Worm (Caenorhabditis elegans) whole organism, L4 larva: ENCODE measurements around the gene K03A11.4.

Source experiments
- F10B5.3 ChIP-seq: sonication (generic microtip); optimal IDR thresholded peaks from 2 replicates; lab custom pipeline; 2016; ENCODE audit warnings: mild to moderate bottlenecking, missing genetic modification characterization, missing compliant biosample characterization
- F37D6.2 ChIP-seq: sonication (generic microtip); optimal IDR thresholded peaks from 2 replicates; lab custom pipeline; 2016; ENCODE audit warnings: mild to moderate bottlenecking, missing genetic modification characterization, missing compliant biosample characterization
- F49E8.2 ChIP-seq: sonication (generic microtip); optimal IDR thresholded peaks from 2 replicates; lab custom pipeline; 2016; ENCODE audit warnings: missing compliant biosample characterization, mild to moderate bottlenecking, missing genetic modification characterization, borderline replicate concordance
- R02D3.7 ChIP-seq: fragments of 150-350 bp; sonication (generic microtip); optimal IDR thresholded peaks from 3 replicates; lab custom pipeline; 2014; ENCODE audit warnings: missing biosample characterization, missing genetic modification characterization
- Y48G9A.11 ChIP-seq: fragments of 200-800 bp; sonication (Bioruptor generic); IDR thresholded peaks from 2 replicates; pipeline ENCODE4 v1.3.6; 2022; ENCODE audit warnings: missing genetic modification reagents, missing genetic modification characterization, missing compliant biosample characterization
- ZK337.2 ChIP-seq: fragments of 200-800 bp; sonication (Bioruptor generic); IDR thresholded peaks from 2 replicates; pipeline ENCODE4 v1.3.6; 2022; ENCODE audit warnings: missing genetic modification reagents, missing genetic modification characterization, missing compliant biosample characterization
- aha-1 ChIP-seq: fragments of 150-350 bp; peaks from one replicate; lab custom pipeline; 2014; ENCODE audit warnings: missing biosample characterization, missing genetic modification characterization
- aly-2 ChIP-seq: sonication (generic microtip); optimal IDR thresholded peaks from 2 replicates; lab custom pipeline; 2018; ENCODE audit warnings: missing biosample characterization, missing genetic modification characterization
- ceh-32 ChIP-seq: sonication (generic microtip); optimal IDR thresholded peaks from 2 replicates; lab custom pipeline; 2016; ENCODE audit warnings: mild to moderate bottlenecking, missing genetic modification characterization, missing compliant biosample characterization; ENCODE audit not compliant: poor library complexity
- ceh-44 ChIP-seq: fragments of 200-800 bp; sonication (Bioruptor generic); IDR thresholded peaks from 2 replicates; pipeline ENCODE4 v1.3.6; 2022; ENCODE audit warnings: missing genetic modification reagents, missing genetic modification characterization, missing compliant biosample characterization
- ceh-62 ChIP-seq: sonication (generic microtip); optimal IDR thresholded peaks from 2 replicates; lab custom pipeline; 2017; ENCODE audit warnings: missing biosample characterization, missing genetic modification characterization
- cey-2 ChIP-seq: sonication (generic microtip); optimal IDR thresholded peaks from 3 replicates; lab custom pipeline; 2017; ENCODE audit warnings: missing genetic modification characterization, mild to moderate bottlenecking, missing compliant biosample characterization, antibody characterized with exemption, borderline replicate concordance; ENCODE audit not compliant: insufficient read depth
- ctbp-1 ChIP-seq: fragments of 200-800 bp; sonication (Bioruptor generic); IDR thresholded peaks from 2 replicates; pipeline ENCODE4 v1.3.6; 2022; ENCODE audit warnings: missing genetic modification reagents, missing genetic modification characterization, missing compliant biosample characterization
- dmd-8 ChIP-seq: fragments of 200-800 bp; sonication (Bioruptor generic); IDR thresholded peaks from 2 replicates; pipeline ENCODE4 v1.3.6; 2022; ENCODE audit warnings: missing genetic modification characterization, missing compliant biosample characterization
- duxl-1 ChIP-seq: sonication (generic microtip); optimal IDR thresholded peaks from 2 replicates; lab custom pipeline; 2016; ENCODE audit warnings: mild to moderate bottlenecking, missing genetic modification characterization, moderate library complexity, missing compliant biosample characterization; ENCODE audit not compliant: poor library complexity
- dve-1 ChIP-seq: sonication (generic microtip); optimal IDR thresholded peaks from 2 replicates; lab custom pipeline; 2017; ENCODE audit warnings: antibody characterized with exemption, mild to moderate bottlenecking, missing genetic modification characterization, missing compliant biosample characterization; ENCODE audit not compliant: insufficient read depth
- egl-43 ChIP-seq: fragments of 200-800 bp; sonication (Bioruptor generic); IDR thresholded peaks from 2 replicates; pipeline ENCODE4 v1.3.6; 2022; ENCODE audit warnings: missing genetic modification reagents, missing genetic modification characterization, missing compliant biosample characterization
- hlh-11 ChIP-seq: fragments of 200-800 bp; sonication (Bioruptor generic); optimal IDR thresholded peaks from 2 replicates; lab custom pipeline; 2018; ENCODE audit warnings: mild to moderate bottlenecking, missing genetic modification characterization, missing compliant biosample characterization
- jun-1 ChIP-seq: fragments of 150-350 bp; optimal IDR thresholded peaks from 2 replicates; lab custom pipeline; 2014; ENCODE audit warnings: missing biosample characterization, missing genetic modification reagents, missing genetic modification characterization
- lin-1 ChIP-seq: fragments of 200-800 bp; sonication (Bioruptor generic); IDR thresholded peaks from 2 replicates; pipeline ENCODE4 v1.3.6; 2022; ENCODE audit warnings: missing genetic modification reagents, missing genetic modification characterization, missing compliant biosample characterization
- lin-13 ChIP-seq: fragments of 150-350 bp; optimal IDR thresholded peaks from 2 replicates; lab custom pipeline; 2014; ENCODE audit warnings: missing biosample characterization, missing genetic modification reagents, missing genetic modification characterization
- lin-15B ChIP-seq: fragments of 150-350 bp; sonication (generic microtip); optimal IDR thresholded peaks from 3 replicates; lab custom pipeline; 2014; ENCODE audit warnings: missing biosample characterization, missing genetic modification characterization
- lin-39 ChIP-seq: fragments of 150-350 bp; optimal IDR thresholded peaks from 2 replicates; lab custom pipeline; 2014; ENCODE audit warnings: missing biosample characterization, missing genetic modification reagents, missing genetic modification characterization
- lir-3 ChIP-seq: sonication (generic microtip); optimal IDR thresholded peaks from 2 replicates; lab custom pipeline; 2016; ENCODE audit warnings: mild to moderate bottlenecking, missing genetic modification characterization, missing compliant biosample characterization
- madf-5 ChIP-seq, 2 experiments: fragments of 200-800 bp; sonication (Bioruptor generic); IDR thresholded peaks; 2 replicates each; pipeline ENCODE4 v1.3.6; 2022; ENCODE audit warnings: missing compliant biosample characterization in 2 of 2, missing genetic modification characterization in 2 of 2
- madf-9 ChIP-seq: fragments of 200-800 bp; sonication (Bioruptor generic); conservative IDR thresholded peaks from 2 replicates; pipeline ENCODE4 v1.3.6; 2022; ENCODE audit warnings: missing genetic modification reagents, missing genetic modification characterization, missing compliant biosample characterization
- mes-2 ChIP-seq: sonication (generic microtip); optimal IDR thresholded peaks from 2 replicates; lab custom pipeline; 2016; ENCODE audit warnings: missing genotype, mild to moderate bottlenecking, missing genetic modification characterization, missing compliant biosample characterization; ENCODE audit not compliant: poor library complexity, severe bottlenecking
- nhr-10 ChIP-seq: fragments of 150-350 bp; optimal IDR thresholded peaks from 2 replicates; lab custom pipeline; 2014; ENCODE audit warnings: missing biosample characterization, missing genetic modification characterization
- nhr-11 ChIP-seq: fragments of 150-350 bp; optimal IDR thresholded peaks from 2 replicates; lab custom pipeline; 2014; ENCODE audit warnings: missing biosample characterization, missing genetic modification characterization
- nhr-111 ChIP-seq: fragments of 200-800 bp; sonication (Bioruptor generic); optimal IDR thresholded peaks from 2 replicates; lab custom pipeline; 2018; ENCODE audit warnings: mild to moderate bottlenecking, missing genetic modification characterization, missing compliant biosample characterization
- nhr-48 ChIP-seq: sonication (generic microtip); optimal IDR thresholded peaks from 2 replicates; lab custom pipeline; 2016; ENCODE audit warnings: mild to moderate bottlenecking, missing genetic modification characterization, missing compliant biosample characterization
- nhr-77 ChIP-seq: fragments of 150-350 bp; optimal IDR thresholded peaks from 2 replicates; lab custom pipeline; 2014; ENCODE audit warnings: missing biosample characterization, missing genetic modification characterization
- rbr-2 ChIP-seq: sonication (generic microtip); optimal IDR thresholded peaks from 2 replicates; lab custom pipeline; 2016; ENCODE audit warnings: missing genotype, missing genetic modification characterization, missing compliant biosample characterization
- sdz-12 ChIP-seq: fragments of 200-800 bp; sonication (Bioruptor generic); optimal IDR thresholded peaks from 2 replicates; lab custom pipeline; 2018; ENCODE audit warnings: mild to moderate bottlenecking, missing genetic modification characterization, missing compliant biosample characterization
- set-16 ChIP-seq: fragments of 200-800 bp; sonication (Bioruptor generic); IDR thresholded peaks from 2 replicates; pipeline ENCODE4 v1.3.6; 2022; ENCODE audit warnings: missing genetic modification reagents, missing genetic modification characterization, missing compliant biosample characterization
- tag-97 ChIP-seq: fragments of 200-800 bp; sonication (Bioruptor generic); IDR thresholded peaks from 2 replicates; pipeline ENCODE4 v1.3.6; 2022; ENCODE audit warnings: missing genetic modification characterization, missing compliant biosample characterization
- unc-62 ChIP-seq, 3 experiments: fragments of 150-350 bp in 1 of 3; sonication (generic microtip); optimal IDR thresholded peaks in 2 of 3; peaks in 1 of 3; 1 replicate in 1 of 3; 2 replicates in 2 of 3; lab custom pipeline; 2014 to 2017; ENCODE audit warnings: missing biosample characterization in 3 of 3, missing genetic modification characterization in 3 of 3, missing genetic modification reagents in 3 of 3, missing genotype in 1 of 3
- vab-7 ChIP-seq: fragments of 200-800 bp; sonication (Bioruptor generic); IDR thresholded peaks from 2 replicates; pipeline ENCODE4 v1.3.6; 2022; ENCODE audit warnings: missing genetic modification reagents, missing genetic modification characterization, missing compliant biosample characterization
- zfp-2 ChIP-seq: sonication (generic microtip); optimal IDR thresholded peaks from 2 replicates; lab custom pipeline; 2016; ENCODE audit warnings: mild to moderate bottlenecking, missing genetic modification characterization, missing compliant biosample characterization
- zfp-3 ChIP-seq: fragments of 200-800 bp; sonication (Bioruptor generic); conservative IDR thresholded peaks from 2 replicates; pipeline ENCODE4 v1.3.6; 2022; ENCODE audit warnings: missing genetic modification reagents, missing genetic modification characterization, missing compliant biosample characterization
- zip-11 ChIP-seq: fragments of 200-800 bp; sonication (Bioruptor generic); IDR thresholded peaks from 2 replicates; pipeline ENCODE4 v1.3.6; 2022; ENCODE audit warnings: missing genetic modification characterization, missing compliant biosample characterization
- ztf-11 ChIP-seq: fragments of 150-350 bp; optimal IDR thresholded peaks from 2 replicates; lab custom pipeline; 2014; ENCODE audit warnings: missing biosample characterization, missing genetic modification characterization

Gene K03A11.4

DNA sequence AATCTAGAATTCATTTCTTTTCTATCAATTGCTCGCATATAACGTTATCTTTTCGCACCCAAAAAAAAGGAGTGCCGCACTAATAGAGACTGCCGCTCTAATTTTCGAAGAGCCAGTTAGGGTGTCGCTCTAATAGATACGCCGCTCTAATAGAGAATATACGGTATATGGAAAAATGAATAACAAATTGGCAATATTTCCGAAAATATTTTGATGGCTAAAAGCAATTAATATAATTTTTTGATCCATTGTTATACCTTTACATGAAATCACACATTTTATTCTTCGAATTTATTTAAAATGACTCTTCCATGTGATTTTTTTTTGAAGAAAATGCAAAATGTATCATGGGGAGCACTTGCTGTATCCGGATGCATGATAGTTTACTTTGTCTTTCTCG lies at the start of gene K03A11.4:
TSS of gene K03A11.4 (plus strand) at position 301 of the 400 bp plus-strand sequence.
- no peak for TF ChIP-seq hlh-11
- no peak for TF ChIP-seq lin-15B (tag; lab: Kevin White, UChicago)
- TF ChIP-seq ceh-44 (GFP tag; lab: Robert Waterston, UW): no peak
- no peak for TF ChIP-seq cey-2 (tag; lab: Kevin White, UChicago)
- TF ChIP-seq zip-11 (GFP tag; lab: Robert Waterston, UW): no peak
- no peak for TF ChIP-seq R02D3.7 (tag; lab: Kevin White, UChicago)
- no peak for TF ChIP-seq tag-97
- no peak for TF ChIP-seq Y48G9A.11 (GFP tag; lab: Robert Waterston, UW)
- TF ChIP-seq F10B5.3 (tag; lab: Kevin White, UChicago): no peak
- no peak for TF ChIP-seq lin-13 (GFP tag; lab: Kevin White, UChicago)
- no peak for TF ChIP-seq vab-7 (GFP tag; lab: Robert Waterston, UW)
- no peak for TF ChIP-seq set-16 (GFP tag; lab: Robert Waterston, UW)
- TF ChIP-seq lin-1 (GFP tag; lab: Robert Waterston, UW): no peak
- TF ChIP-seq nhr-10 (tag; lab: Kevin White, UChicago): no peak
- TF ChIP-seq nhr-111: no peak
- TF ChIP-seq duxl-1 (tag; lab: Kevin White, UChicago): no peak
- no peak for TF ChIP-seq unc-62 (GFP tag; optimal IDR thresholded peaks at IDR 0.05 in 1 of 2; lab: Kevin White, UChicago)
- no peak for TF ChIP-seq unc-62 (tag; optimal IDR thresholded peaks at IDR 0.05; lab: Kevin White, UChicago)

ce11 chrX:13032610-13033009 lies 45.4 kb upstream of the K03A11.4 start, which contains the start of gene npr-10:
Gene npr-10 (minus strand): TSS chrX:13032710.
- TF ChIP-seq set-16 (GFP tag; lab: Robert Waterston, UW): no peak
- no peak for TF ChIP-seq ZK337.2 (GFP tag; lab: Robert Waterston, UW)

- TF ChIP-seq madf-9 (GFP tag; lab: Robert Waterston, UW): no peak
Measured at ce11 chrX:13033850-13034249, 44.1 kb upstream of the K03A11.4 start.

DNA sequence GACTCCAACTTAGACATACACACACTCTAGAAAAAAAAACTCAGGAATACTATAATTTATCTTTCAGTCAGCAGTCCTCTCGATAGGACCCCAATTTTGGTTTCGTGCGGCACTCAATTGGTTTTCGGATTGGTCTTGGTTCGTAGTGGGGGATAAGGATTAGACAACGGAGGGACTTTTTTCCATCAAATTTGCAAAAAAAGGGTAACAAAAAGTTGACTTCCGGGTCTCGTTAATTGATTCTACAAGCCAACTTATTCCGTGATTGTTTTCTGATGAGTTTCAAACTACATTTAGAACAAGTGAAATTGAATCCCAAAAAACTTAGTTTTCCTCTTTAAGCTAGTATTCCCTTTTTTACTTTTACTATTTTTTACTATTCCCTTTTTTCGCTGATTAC lies 43.6 kb upstream of the K03A11.4 start:
- TF ChIP-seq F49E8.2: no peak
- peak in 1 of 2 experiments; percentile 60 for TF ChIP-seq unc-62 (GFP tag; optimal IDR thresholded peaks at IDR 0.05 in 1 of 2; lab: Kevin White, UChicago)
- no peak for TF ChIP-seq unc-62 (tag; optimal IDR thresholded peaks at IDR 0.05; lab: Kevin White, UChicago)
- TF ChIP-seq aha-1 (tag; lab: Kevin White, UChicago): peak; percentile 26

ce11 chrX:13038791-13039190 lies 39.2 kb upstream of the K03A11.4 start:
- TF ChIP-seq zfp-3 (GFP tag; lab: Robert Waterston, UW): 0 out of 2 replicates have a peak, but pooled peaks have one; percentile 43
- peak; percentile 59 for TF ChIP-seq rbr-2
- peak; percentile 59; the same call in 1 of the 2 replicates for TF ChIP-seq lin-1 (GFP tag; lab: Robert Waterston, UW)
- no peak for TF ChIP-seq aly-2
- 0 out of 2 replicates have a peak, but pooled peaks have one; percentile 71 for TF ChIP-seq dmd-8 (GFP tag; lab: Robert Waterston, UW)
- TF ChIP-seq ctbp-1 (GFP tag; lab: Robert Waterston, UW): 0 out of 2 replicates have a peak, but pooled peaks have one; percentile 32
- TF ChIP-seq dve-1: peak; percentile 83
- no peak for TF ChIP-seq lin-39 (tag; lab: Kevin White, UChicago)
- TF ChIP-seq F37D6.2 (tag; lab: Kevin White, UChicago): no peak
- TF ChIP-seq madf-5 (GFP tag; IDR thresholded peaks at IDR 0.05; lab: Robert Waterston, UW): peak in 1 of 2 experiments; percentile 80; a peak in 1 of 4 replicates
- no peak for TF ChIP-seq ceh-62 (tag; lab: Kevin White, UChicago)
- no peak for TF ChIP-seq nhr-11
- peak; percentile 58 for TF ChIP-seq lir-3 (tag; lab: Kevin White, UChicago)
- TF ChIP-seq jun-1 (tag; lab: Kevin White, UChicago): no peak
- no peak for TF ChIP-seq mes-2 (tag; lab: Kevin White, UChicago)
- no peak for TF ChIP-seq ztf-11
- peak; percentile 15 for TF ChIP-seq F49E8.2
- TF ChIP-seq sdz-12 (GFP tag; lab: Kevin White, UChicago): no peak
- no peak for TF ChIP-seq zfp-2 (tag; lab: Kevin White, UChicago)
- TF ChIP-seq egl-43 (GFP tag; lab: Robert Waterston, UW): no peak; the same call in 1 of the 2 replicates
- peak; percentile 58 for TF ChIP-seq nhr-48 (tag; lab: Kevin White, UChicago)
- TF ChIP-seq ceh-32 (tag; lab: Kevin White, UChicago): no peak
- peak; percentile 18 for TF ChIP-seq nhr-77 (tag; lab: Kevin White, UChicago)
- no peak for TF ChIP-seq madf-9 (GFP tag; lab: Robert Waterston, UW)
